Fruit fly (Drosophila melanogaster) whole organism, prepupa: ENCODE data around the gene CG43774.
A peak's percentile ranks its signal among the peaks of the same experiment; 100 is the strongest.

ENCODE experiments used
- Blimp-1 ChIP-seq: fragments of 200-800 bp; sonication (Bioruptor generic); optimal IDR thresholded peaks from 3 replicates; lab custom pipeline; 2017; ENCODE audit warnings: missing biosample characterization, missing genetic modification characterization, mild to moderate bottlenecking, moderate library complexity, missing genetic modification reagents
- CG10631 ChIP-seq: fragments of 200-800 bp; sonication (Bioruptor generic); optimal IDR thresholded peaks from 2 replicates; lab custom pipeline; 2016; ENCODE audit warnings: missing biosample characterization, missing genetic modification characterization
- CG10669 ChIP-seq: fragments of 200-800 bp; sonication (Bioruptor generic); optimal IDR thresholded peaks from 3 replicates; lab custom pipeline; 2018; ENCODE audit warnings: missing biosample characterization, mild to moderate bottlenecking, missing genetic modification characterization, moderate library complexity
- CG11294 ChIP-seq: fragments of 200-800 bp; sonication (Bioruptor generic); IDR thresholded peaks from 2 replicates; pipeline ENCODE4 v1.3.6; 2022; ENCODE audit warnings: missing biosample characterization, missing genetic modification characterization
- CG11902 ChIP-seq: fragments of 200-800 bp; sonication (Bioruptor generic); optimal IDR thresholded peaks from 3 replicates; lab custom pipeline; 2016; ENCODE audit warnings: missing biosample characterization, missing genetic modification characterization
- CG15336 ChIP-seq: fragments of 200-800 bp; sonication (Bioruptor generic); IDR thresholded peaks from 2 replicates; pipeline ENCODE4 v1.3.6; 2022; ENCODE audit warnings: missing biosample characterization, missing genetic modification characterization
- CG16779 ChIP-seq: fragments of 200-800 bp; sonication (Bioruptor generic); optimal IDR thresholded peaks from 3 replicates; lab custom pipeline; 2017; ENCODE audit warnings: missing biosample characterization, mild to moderate bottlenecking, missing genetic modification characterization
- CG3032 ChIP-seq: fragments of 200-800 bp; optimal IDR thresholded peaks from 2 replicates; lab custom pipeline; 2019; ENCODE audit warnings: missing biosample characterization, mild to moderate bottlenecking, missing genetic modification characterization, moderate library complexity
- CG31627 ChIP-seq: fragments of 200-800 bp; sonication (Bioruptor generic); optimal IDR thresholded peaks from 3 replicates; lab custom pipeline; 2016; ENCODE audit warnings: missing biosample characterization, missing genetic modification characterization
- CG32006 ChIP-seq: fragments of 200-800 bp; sonication (Bioruptor generic); optimal IDR thresholded peaks from 3 replicates; lab custom pipeline; 2017; ENCODE audit warnings: missing biosample characterization, mild to moderate bottlenecking, missing genetic modification characterization
- CG34406 ChIP-seq: fragments of 200-800 bp; sonication (Bioruptor generic); optimal IDR thresholded peaks from 3 replicates; lab custom pipeline; 2016; ENCODE audit warnings: missing biosample characterization, missing genetic modification characterization
- CG3919 ChIP-seq: fragments of 200-800 bp; sonication (Bioruptor generic); optimal IDR thresholded peaks from 3 replicates; lab custom pipeline; 2016; ENCODE audit warnings: missing biosample characterization, missing genetic modification characterization
- CG6276 ChIP-seq: fragments of 200-800 bp; sonication (Bioruptor generic); optimal IDR thresholded peaks from 2 replicates; lab custom pipeline; 2017; ENCODE audit warnings: missing biosample characterization, mild to moderate bottlenecking, missing genetic modification characterization
- CG6792 ChIP-seq: fragments of 200-800 bp; sonication (Bioruptor generic); optimal IDR thresholded peaks from 3 replicates; lab custom pipeline; 2016; ENCODE audit warnings: missing biosample characterization, missing genetic modification characterization
- CG6808 ChIP-seq: fragments of 200-800 bp; sonication (Bioruptor generic); optimal IDR thresholded peaks from 3 replicates; lab custom pipeline; 2017; ENCODE audit warnings: missing biosample characterization, missing genetic modification characterization, mild to moderate bottlenecking, moderate library complexity, missing genetic modification reagents
- CG6854 ChIP-seq: fragments of 200-800 bp; sonication (Bioruptor generic); optimal IDR thresholded peaks from 2 replicates; lab custom pipeline; 2017; ENCODE audit warnings: missing biosample characterization, mild to moderate bottlenecking, missing genetic modification characterization
- CG7368 ChIP-seq: fragments of 200-800 bp; sonication (Bioruptor generic); optimal IDR thresholded peaks from 3 replicates; lab custom pipeline; 2016; ENCODE audit warnings: missing biosample characterization, missing genetic modification characterization
- CG8319 ChIP-seq: fragments of 200-800 bp; sonication (Bioruptor generic); optimal IDR thresholded peaks from 3 replicates; lab custom pipeline; 2016; ENCODE audit warnings: missing biosample characterization, missing genetic modification characterization
- CG8632 ChIP-seq: fragments of 200-800 bp; sonication (Bioruptor generic); optimal IDR thresholded peaks from 3 replicates; lab custom pipeline; 2016; ENCODE audit warnings: missing biosample characterization, missing genetic modification characterization
- CG9139 ChIP-seq: fragments of 200-800 bp; sonication (Bioruptor generic); optimal IDR thresholded peaks from 3 replicates; lab custom pipeline; 2017; ENCODE audit warnings: missing biosample characterization, mild to moderate bottlenecking, missing genetic modification characterization
- Eip75B ChIP-seq: fragments of 200-800 bp; sonication (Bioruptor generic); optimal IDR thresholded peaks from 3 replicates; lab custom pipeline; 2016; ENCODE audit warnings: missing biosample characterization, missing genetic modification characterization
- Eip78C ChIP-seq: fragments of 200-800 bp; sonication (Bioruptor generic); peaks from one replicate; lab custom pipeline; 2016; ENCODE audit warnings: missing biosample characterization, missing genetic modification characterization
- Eip93F ChIP-seq: fragments of 200-800 bp; sonication (Bioruptor generic); optimal IDR thresholded peaks from 2 replicates; lab custom pipeline; 2016; ENCODE audit warnings: missing biosample characterization, mild to moderate bottlenecking, missing genetic modification characterization
- Ets96B ChIP-seq: fragments of 200-800 bp; optimal IDR thresholded peaks from 2 replicates; lab custom pipeline; 2019; ENCODE audit warnings: missing biosample characterization, mild to moderate bottlenecking, missing genetic modification characterization, moderate library complexity
- Hr38 ChIP-seq: sonication (Bioruptor generic); optimal IDR thresholded peaks from 2 replicates; lab custom pipeline; 2016; ENCODE audit warnings: missing biosample characterization, missing genetic modification characterization
- Hr39 ChIP-seq: fragments of 200-800 bp; sonication (Bioruptor generic); optimal IDR thresholded peaks from 2 replicates; lab custom pipeline; 2016; ENCODE audit warnings: missing biosample characterization, missing genetic modification characterization
- Hr4 ChIP-seq: fragments of 200-800 bp; sonication (Bioruptor generic); optimal IDR thresholded peaks from 3 replicates; lab custom pipeline; 2016; ENCODE audit warnings: missing biosample characterization, missing genetic modification characterization
- Met ChIP-seq: fragments of 200-800 bp; sonication (Bioruptor generic); optimal IDR thresholded peaks from 3 replicates; lab custom pipeline; 2016; ENCODE audit warnings: missing biosample characterization, missing genetic modification characterization
- OdsH ChIP-seq: fragments of 200-800 bp; sonication (Bioruptor generic); optimal IDR thresholded peaks from 3 replicates; lab custom pipeline; 2016; ENCODE audit warnings: missing biosample characterization, missing genetic modification characterization
- Sox102F ChIP-seq: fragments of 200-800 bp; sonication (Bioruptor generic); optimal IDR thresholded peaks from 2 replicates; lab custom pipeline; 2016; ENCODE audit warnings: missing biosample characterization, mild to moderate bottlenecking, missing genetic modification characterization
- Sox15 ChIP-seq: fragments of 200-800 bp; sonication (Bioruptor generic); optimal IDR thresholded peaks from 3 replicates; lab custom pipeline; 2016; ENCODE audit warnings: missing biosample characterization, missing genetic modification characterization
- achi ChIP-seq: fragments of 200-800 bp; sonication (Bioruptor generic); optimal IDR thresholded peaks from 3 replicates; lab custom pipeline; 2016; ENCODE audit warnings: missing biosample characterization, missing genetic modification characterization
- acj6 ChIP-seq: fragments of 200-800 bp; sonication (Bioruptor generic); optimal IDR thresholded peaks from 3 replicates; lab custom pipeline; 2016; ENCODE audit warnings: missing biosample characterization, missing genetic modification characterization
- dsx ChIP-seq: fragments of 200-800 bp; optimal IDR thresholded peaks from 3 replicates; lab custom pipeline; 2019; ENCODE audit warnings: missing biosample characterization, mild to moderate bottlenecking, missing genetic modification characterization, moderate library complexity; ENCODE audit not compliant: poor library complexity, severe bottlenecking
- esn ChIP-seq: fragments of 200-800 bp; sonication (Bioruptor generic); optimal IDR thresholded peaks from 2 replicates; lab custom pipeline; 2016; ENCODE audit warnings: missing biosample characterization, mild to moderate bottlenecking, missing genetic modification characterization, moderate library complexity
- fkh ChIP-seq: fragments of 200-800 bp; sonication (Bioruptor generic); optimal IDR thresholded peaks from 3 replicates; lab custom pipeline; 2017; ENCODE audit warnings: missing biosample characterization, mild to moderate bottlenecking, missing genetic modification characterization, moderate library complexity
- lz ChIP-seq: fragments of 200-800 bp; sonication (Bioruptor generic); optimal IDR thresholded peaks from 3 replicates; lab custom pipeline; 2016; ENCODE audit warnings: missing biosample characterization, missing genetic modification characterization
- net ChIP-seq: fragments of 200-800 bp; sonication (Bioruptor generic); optimal IDR thresholded peaks from 3 replicates; lab custom pipeline; 2016; ENCODE audit warnings: missing biosample characterization, missing genetic modification characterization
- salr ChIP-seq, 2 experiments: fragments of 200-800 bp; sonication (Bioruptor generic); optimal IDR thresholded peaks; 3 replicates each; lab custom pipeline; 2016 to 2018; ENCODE audit warnings: missing biosample characterization in 2 of 2, missing genetic modification characterization in 2 of 2, mild to moderate bottlenecking in 1 of 2
- spab ChIP-seq: fragments of 200-800 bp; sonication (Bioruptor generic); optimal IDR thresholded peaks from 2 replicates; lab custom pipeline; 2017; ENCODE audit warnings: missing biosample characterization, mild to moderate bottlenecking, missing genetic modification characterization, missing genetic modification reagents
- vri ChIP-seq: fragments of 200-800 bp; sonication (Bioruptor generic); optimal IDR thresholded peaks from 3 replicates; lab custom pipeline; 2016; ENCODE audit warnings: missing biosample characterization, mild to moderate bottlenecking, missing genetic modification characterization

Gene CG43774

dm6 chr2L:4036306-4036705 lies 27.9 kb downstream of the CG43774 start:
- no peak for TF ChIP-seq achi
- TF ChIP-seq Eip93F, result no peak
- TF ChIP-seq Hr4, result no peak
- TF ChIP-seq spab (GFP tag; lab: Kevin White, UChicago), result no peak
- no peak for TF ChIP-seq CG7368
- TF ChIP-seq CG16779 (tag; lab: Kevin White, UChicago), result no peak
- TF ChIP-seq Eip78C (GFP tag; lab: Kevin White, UChicago), result no peak
- TF ChIP-seq CG3032 (tag; lab: Kevin White, UChicago), result no peak
- TF ChIP-seq, all 60 proteins: peak for 0

- TF ChIP-seq esn, result peak; percentile 7
- TF ChIP-seq CG31627 (GFP tag; lab: Kevin White, UChicago), result no peak
Measured at dm6 chr2L:4037015-4037414, 28.6 kb downstream of the CG43774 start.

- no peak for TF ChIP-seq CG6854 (GFP tag; lab: Kevin White, UChicago)
- no peak for TF ChIP-seq net (GFP tag; lab: Kevin White, UChicago)
- TF ChIP-seq acj6 (GFP tag; lab: Kevin White, UChicago), result no peak
- no peak for TF ChIP-seq salr (GFP tag; optimal IDR thresholded peaks at IDR 0.05; lab: Kevin White, UChicago)
- no peak for TF ChIP-seq CG3919 (GFP tag; lab: Kevin White, UChicago)
- TF ChIP-seq Eip75B (GFP tag; lab: Kevin White, UChicago), result no peak
- TF ChIP-seq CG6792, result no peak
- TF ChIP-seq, all 60 proteins: peak for 0
Measured at dm6 chr2L:4038073-4038699, 29.7 kb downstream of the CG43774 start.

dm6 chr2L:4043052-4043451 lies 34.6 kb downstream of the CG43774 start:
- TF ChIP-seq CG7368 (no peak), CG32006 (peak; percentile 22), Eip78C (GFP tag; lab: Kevin White, UChicago) (peak; percentile 56), Met (GFP tag; lab: Kevin White, UChicago) (peak; percentile 1), Hr4 (peak; percentile 19), CG34406 (GFP tag; lab: Kevin White, UChicago) (no peak), Blimp-1 (GFP tag; lab: Kevin White, UChicago) (no peak)

dm6 chr2L:4045185-4045814 lies 36.8 kb downstream of the CG43774 start:
- peak; percentile 1 for TF ChIP-seq Sox15 (GFP tag; lab: Kevin White, UChicago)
- TF ChIP-seq acj6 (GFP tag; lab: Kevin White, UChicago), result peak; percentile 57
- TF ChIP-seq fkh, result no peak
- peak; percentile 22 for TF ChIP-seq Sox102F (GFP tag; lab: Kevin White, UChicago)
- TF ChIP-seq CG6808, result peak; percentile 32
- peak; percentile 69 for TF ChIP-seq CG3919 (GFP tag; lab: Kevin White, UChicago)
- no peak; the same call in 1 of the 2 replicates for TF ChIP-seq CG11294 (GFP tag; lab: Robert Waterston, UW)
- peak; percentile 73 for TF ChIP-seq Ets96B (tag; lab: Kevin White, UChicago)
- TF ChIP-seq Eip75B (GFP tag; lab: Kevin White, UChicago), result peak; percentile 61
- TF ChIP-seq Eip78C (GFP tag; lab: Kevin White, UChicago), result peak; percentile 81
- TF ChIP-seq CG16779 (tag; lab: Kevin White, UChicago), result peak; percentile 4
- peak; percentile 18 to 64 for TF ChIP-seq salr (GFP tag; optimal IDR thresholded peaks at IDR 0.05; lab: Kevin White, UChicago)
- peak; percentile 76 for TF ChIP-seq CG10631 (GFP tag; lab: Kevin White, UChicago)
- peak; percentile 54 for TF ChIP-seq spab (GFP tag; lab: Kevin White, UChicago)
- TF ChIP-seq esn, result peak; percentile 62
- TF ChIP-seq CG8632, result peak; percentile 53
- TF ChIP-seq Hr39, result peak; percentile 48
- TF ChIP-seq CG6276 (GFP tag; lab: Kevin White, UChicago), result peak; percentile 17
- no peak for TF ChIP-seq vri (GFP tag; lab: Kevin White, UChicago)
- peak; percentile 57 for TF ChIP-seq lz
- no peak for TF ChIP-seq Hr38 (GFP tag; lab: Kevin White, UChicago)
- no peak for TF ChIP-seq CG11902 (GFP tag; lab: Kevin White, UChicago)
- TF ChIP-seq CG15336, result peak; percentile 67
- TF ChIP-seq CG10669 (GFP tag; lab: Kevin White, UChicago), result peak; percentile 68
- TF ChIP-seq CG8319 (GFP tag; lab: Kevin White, UChicago), result peak; percentile 15
- TF ChIP-seq OdsH (GFP tag; lab: Kevin White, UChicago), result peak; percentile 78
- TF ChIP-seq CG31627 (GFP tag; lab: Kevin White, UChicago), result peak; percentile 38
- peak; percentile 29 for TF ChIP-seq CG9139
- TF ChIP-seq dsx (GFP tag; lab: Kevin White, UChicago), result peak; percentile 76
- peak; percentile 71 for TF ChIP-seq CG6792
